Fruit fly (Drosophila melanogaster): ENCODE measurements around the gene wol.

The wol gene

DNA sequence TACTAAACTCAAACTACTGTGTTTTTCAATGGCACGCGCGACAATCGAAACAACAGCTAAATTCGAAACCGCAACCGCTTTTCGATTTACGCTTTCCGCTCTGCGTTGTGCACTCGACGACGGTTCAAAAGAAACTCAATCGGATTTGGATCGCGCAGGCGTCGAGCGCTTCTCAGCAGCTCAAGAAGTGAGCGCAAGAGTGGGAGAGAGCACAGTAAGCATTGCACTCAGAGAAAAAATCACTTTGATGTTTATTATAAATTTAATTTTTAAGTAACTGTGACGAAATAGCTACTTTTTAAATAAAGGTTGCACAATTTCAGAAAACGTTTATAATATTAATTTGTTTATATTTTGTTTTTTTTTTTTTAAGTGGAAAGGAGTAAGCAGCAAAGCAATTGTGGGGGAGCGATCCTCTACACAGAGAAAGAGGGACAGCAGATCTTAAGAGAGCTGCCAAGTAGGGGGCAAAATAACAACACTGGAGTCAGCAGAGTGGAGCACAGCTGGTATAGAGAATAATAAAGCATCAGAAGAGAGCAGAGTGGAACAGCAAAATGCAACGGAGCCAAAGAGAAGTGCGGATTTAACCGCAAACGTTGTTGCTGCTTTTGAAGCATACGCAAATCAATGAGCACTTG is 25.1 kb downstream of the wol start (continued):
- peak; percentile 97 for TF ChIP-seq wor (GFP tag; IDR thresholded peaks at IDR 0.05)
- peak in 1 of 2 experiments; percentile 18 for TF ChIP-seq tll (GFP tag; optimal IDR thresholded peaks at IDR 0.05)
- no peak for TF ChIP-seq inv (GFP tag; IDR thresholded peaks at IDR 0.05; ENCODE audit: partially characterized antibody)
- TF ChIP-seq dmrt11E (tag; optimal IDR thresholded peaks at IDR 0.05) = peak; percentile 99
- peak; percentile 98 for TF ChIP-seq CG4730 (GFP tag; IDR thresholded peaks at IDR 0.05)
- TF ChIP-seq CG31224 (GFP tag; IDR thresholded peaks at IDR 0.05) = peak; percentile 94
- peak; percentile 99 for TF ChIP-seq Sox102F (GFP tag; optimal IDR thresholded peaks at IDR 0.05)
- TF ChIP-seq eve (GFP tag; optimal IDR thresholded peaks at IDR 0.05) = peak in 1 of 2 experiments; percentile 97
- peak; percentile 98 for TF ChIP-seq ranshi (GFP tag; IDR thresholded peaks at IDR 0.05)
- TF ChIP-seq CG11696 (GFP tag; IDR thresholded peaks at IDR 0.05) = peak; percentile 96
- peak; percentile 97 for TF ChIP-seq CG18599 (GFP tag; optimal IDR thresholded peaks at IDR 0.05)
- peak; percentile 98 for TF ChIP-seq sens-2 (GFP tag; IDR thresholded peaks at IDR 0.05)
- TF ChIP-seq CG9876 (GFP tag; optimal IDR thresholded peaks at IDR 0.05) = peak; percentile 58
- TF ChIP-seq cato (GFP tag; optimal IDR thresholded peaks at IDR 0.05; ENCODE audit: borderline replicate concordance) = peak; percentile 98
- peak; percentile 99 for TF ChIP-seq ase (GFP tag; IDR thresholded peaks at IDR 0.05)
- peak; percentile 99 for TF ChIP-seq chm (GFP tag; IDR thresholded peaks at IDR 0.05)
- TF ChIP-seq ssp (GFP tag; IDR thresholded peaks at IDR 0.05) = peak; percentile 95
- TF ChIP-seq lov (optimal IDR thresholded peaks at IDR 0.05) = no peak
- TF ChIP-seq lov (GFP tag; IDR thresholded peaks at IDR 0.05) = peak; percentile 99
- TF ChIP-seq Oaz (GFP tag; IDR thresholded peaks at IDR 0.05) = peak; percentile 97
- peak; percentile 92 for TF ChIP-seq CG1647 (GFP tag; optimal IDR thresholded peaks at IDR 0.05)
- peak; percentile 98 for TF ChIP-seq CG15696 (tag; optimal IDR thresholded peaks at IDR 0.05)
- TF ChIP-seq yki (optimal IDR thresholded peaks at IDR 0.05) = peak; percentile 6
- TF ChIP-seq Rfx (GFP tag; IDR thresholded peaks at IDR 0.05) = peak; percentile 97
- peak; percentile 97 for TF ChIP-seq ac (GFP tag; optimal IDR thresholded peaks at IDR 0.05)
- TF ChIP-seq fd102C (GFP tag; optimal IDR thresholded peaks at IDR 0.05) = peak; percentile 92
- TF ChIP-seq Dll (GFP tag; IDR thresholded peaks at IDR 0.05; ENCODE audit: partially characterized antibody) = 0 out of 4 replicates have a peak, but pooled peaks have one; percentile 15
- TF ChIP-seq tx (GFP tag; optimal IDR thresholded peaks at IDR 0.05) = peak; percentile 79
- peak; percentile 99 for TF ChIP-seq ap (GFP tag; IDR thresholded peaks at IDR 0.05)
- TF ChIP-seq al (GFP tag; IDR thresholded peaks at IDR 0.05) = peak; percentile 94
- no peak for TF ChIP-seq HLH4C (GFP tag; IDR thresholded peaks at IDR 0.05; ENCODE audit: partially characterized antibody)
- TF ChIP-seq B-H2 (GFP tag; optimal IDR thresholded peaks at IDR 0.05) = peak; percentile 78
- peak; percentile 93 to 97 for TF ChIP-seq dpn (GFP tag; optimal IDR thresholded peaks at IDR 0.05)
- TF ChIP-seq lbe (GFP tag; optimal IDR thresholded peaks at IDR 0.05) = peak; percentile 99
- TF ChIP-seq CG4404 (GFP tag; IDR thresholded peaks at IDR 0.05) = peak; percentile 98
- no peak for TF ChIP-seq br (optimal IDR thresholded peaks at IDR 0.05)
- peak; percentile 96 for TF ChIP-seq onecut (GFP tag; IDR thresholded peaks at IDR 0.05)
- TF ChIP-seq ewg (GFP tag; optimal IDR thresholded peaks at IDR 0.05) = peak; percentile 94
- peak; percentile 91 for TF ChIP-seq CG3163 (GFP tag; optimal IDR thresholded peaks at IDR 0.05)
- peak; percentile 98 for TF ChIP-seq ro (GFP tag; IDR thresholded peaks at IDR 0.05)
- peak; percentile 95 for TF ChIP-seq kah (GFP tag; optimal IDR thresholded peaks at IDR 0.05)
- TF ChIP-seq bowl (GFP tag; IDR thresholded peaks at IDR 0.05) = peak; percentile 98
- peak; percentile 99 for TF ChIP-seq CG15269 (tag; optimal IDR thresholded peaks at IDR 0.05)
- TF ChIP-seq NFAT (GFP tag; IDR thresholded peaks at IDR 0.05) = peak; percentile 95
- TF ChIP-seq Hsf (GFP tag; optimal IDR thresholded peaks at IDR 0.05) = peak; percentile 96
- TF ChIP-seq CG1024 (GFP tag; IDR thresholded peaks at IDR 0.05) = peak; percentile 97
- TF ChIP-seq CG10366 (GFP tag; IDR thresholded peaks at IDR 0.05) = peak; percentile 98
- peak; percentile 99 for TF ChIP-seq oc (tag; optimal IDR thresholded peaks at IDR 0.05)
- no peak for TF ChIP-seq luna (GFP tag; optimal IDR thresholded peaks at IDR 0.05)
- peak; percentile 93 for TF ChIP-seq CG2120 (GFP tag; optimal IDR thresholded peaks at IDR 0.05)
- TF ChIP-seq run (tag; optimal IDR thresholded peaks at IDR 0.05) = peak; percentile 97
